Worm (Caenorhabditis elegans) whole organism, late embryonic: ENCODE data around the gene F54F11.1.

ENCODE experiments used
- C08G9.2 ChIP-seq: sonication (generic microtip); optimal IDR thresholded peaks from 2 replicates; lab custom pipeline; 2016; ENCODE audit warnings: mild to moderate bottlenecking, missing genetic modification characterization, moderate library complexity, missing compliant biosample characterization
- C38D4.7 ChIP-seq: fragments of 200-800 bp; sonication (Bioruptor generic); optimal IDR thresholded peaks from 2 replicates; lab custom pipeline; 2018; ENCODE audit warnings: mild to moderate bottlenecking, missing genetic modification characterization, moderate library complexity, missing compliant biosample characterization
- T23F11.4 ChIP-seq: fragments of 200-800 bp; sonication (Bioruptor generic); optimal IDR thresholded peaks from 2 replicates; lab custom pipeline; 2018; ENCODE audit warnings: mild to moderate bottlenecking, missing genetic modification characterization, missing compliant biosample characterization
- ama-1 ChIP-seq: fragments of 150-350 bp; optimal IDR thresholded peaks from 2 replicates; lab custom pipeline; 2014
- ceh-14 ChIP-seq: sonication (generic microtip); optimal IDR thresholded peaks from 2 replicates; lab custom pipeline; 2016; ENCODE audit warnings: missing genotype, missing genetic modification characterization, missing compliant biosample characterization
- ceh-18 ChIP-seq: sonication (generic microtip); optimal IDR thresholded peaks from 2 replicates; lab custom pipeline; 2016; ENCODE audit warnings: missing genetic modification characterization, missing compliant biosample characterization
- ceh-19 ChIP-seq: fragments of 200-800 bp; sonication (Bioruptor generic); optimal IDR thresholded peaks from 2 replicates; lab custom pipeline; 2018; ENCODE audit warnings: mild to moderate bottlenecking, missing genetic modification characterization, missing compliant biosample characterization
- ceh-22 ChIP-seq: sonication (generic microtip); optimal IDR thresholded peaks from 2 replicates; lab custom pipeline; 2017; ENCODE audit warnings: missing biosample characterization, missing genetic modification characterization
- ceh-24 ChIP-seq: sonication (generic microtip); optimal IDR thresholded peaks from 2 replicates; lab custom pipeline; 2016; ENCODE audit warnings: mild to moderate bottlenecking, missing genetic modification characterization, missing compliant biosample characterization
- ceh-30 ChIP-seq: fragments of 150-350 bp; optimal IDR thresholded peaks from 2 replicates; lab custom pipeline; 2014; ENCODE audit warnings: missing biosample characterization, missing genetic modification characterization
- ceh-31 ChIP-seq: sonication (generic microtip); optimal IDR thresholded peaks from 2 replicates; lab custom pipeline; 2016; ENCODE audit warnings: missing genetic modification characterization, missing compliant biosample characterization
- ceh-34 ChIP-seq: sonication (generic microtip); optimal IDR thresholded peaks from 2 replicates; lab custom pipeline; 2016; ENCODE audit warnings: mild to moderate bottlenecking, missing genetic modification characterization, missing compliant biosample characterization
- ceh-45 ChIP-seq: fragments of 200-800 bp; sonication (Bioruptor generic); IDR thresholded peaks from 2 replicates; pipeline ENCODE4 v1.3.6; 2022; ENCODE audit warnings: missing genetic modification reagents, missing genetic modification characterization, missing compliant biosample characterization
- ceh-48 ChIP-seq: sonication (generic microtip); optimal IDR thresholded peaks from 2 replicates; lab custom pipeline; 2016; ENCODE audit warnings: missing genetic modification characterization, inconsistent platforms, missing compliant biosample characterization
- dmd-4 ChIP-seq: sonication (generic microtip); optimal IDR thresholded peaks from 2 replicates; lab custom pipeline; 2016; ENCODE audit warnings: borderline replicate concordance, missing genetic modification characterization, missing compliant biosample characterization
- dve-1 ChIP-seq: sonication (generic microtip); optimal IDR thresholded peaks from 2 replicates; lab custom pipeline; 2017; ENCODE audit warnings: antibody characterized with exemption, mild to moderate bottlenecking, missing genetic modification characterization, missing compliant biosample characterization
- elt-2 ChIP-seq: sonication (generic microtip); optimal IDR thresholded peaks from 2 replicates; lab custom pipeline; 2016; ENCODE audit warnings: missing genetic modification reagents, missing genetic modification characterization, missing compliant biosample characterization
- eyg-1 ChIP-seq: sonication (generic microtip); optimal IDR thresholded peaks from 2 replicates; lab custom pipeline; 2016; ENCODE audit warnings: missing genotype, missing genetic modification characterization, missing compliant biosample characterization
- fax-1 ChIP-seq: sonication (generic microtip); optimal IDR thresholded peaks from 2 replicates; lab custom pipeline; 2016; ENCODE audit warnings: missing genotype, missing genetic modification characterization, missing compliant biosample characterization
- hlh-13 ChIP-seq: fragments of 200-800 bp; sonication (Bioruptor generic); optimal IDR thresholded peaks from 2 replicates; lab custom pipeline; 2018; ENCODE audit warnings: mild to moderate bottlenecking, missing genetic modification characterization, missing compliant biosample characterization
- hlh-30 ChIP-seq: sonication (generic microtip); optimal IDR thresholded peaks from 2 replicates; lab custom pipeline; 2017; ENCODE audit warnings: antibody characterized with exemption, missing genetic modification characterization, missing compliant biosample characterization; ENCODE audit not compliant: insufficient read depth
- hlh-6 ChIP-seq: sonication (generic microtip); optimal IDR thresholded peaks from 2 replicates; lab custom pipeline; 2016; ENCODE audit warnings: missing genotype, missing genetic modification characterization, missing compliant biosample characterization
- madf-2 ChIP-seq: sonication (generic microtip); optimal IDR thresholded peaks from 2 replicates; lab custom pipeline; 2017; ENCODE audit warnings: missing genetic modification characterization, missing compliant biosample characterization
- nfya-1 ChIP-seq: sonication (generic microtip); optimal IDR thresholded peaks from 2 replicates; lab custom pipeline; 2017; ENCODE audit warnings: missing genetic modification characterization, mild to moderate bottlenecking, missing compliant biosample characterization, antibody characterized with exemption, moderate library complexity
- nhr-11 ChIP-seq: fragments of 150-350 bp; optimal IDR thresholded peaks from 2 replicates; lab custom pipeline; 2014; ENCODE audit warnings: missing biosample characterization, missing genetic modification characterization
- nhr-232 ChIP-seq: sonication (generic microtip); optimal IDR thresholded peaks from 2 replicates; lab custom pipeline; 2016; ENCODE audit warnings: missing genetic modification characterization, missing compliant biosample characterization
- npax-4 ChIP-seq: sonication (generic microtip); optimal IDR thresholded peaks from 2 replicates; lab custom pipeline; 2016; ENCODE audit warnings: missing genetic modification characterization, missing compliant biosample characterization
- odd-2 ChIP-seq: sonication (generic microtip); optimal IDR thresholded peaks from 2 replicates; lab custom pipeline; 2017; ENCODE audit warnings: antibody characterized with exemption, mild to moderate bottlenecking, missing genetic modification characterization, missing compliant biosample characterization
- pag-3 ChIP-seq: sonication (generic microtip); optimal IDR thresholded peaks from 2 replicates; lab custom pipeline; 2016; ENCODE audit warnings: missing compliant biosample characterization, missing genetic modification characterization, borderline replicate concordance
- pat-9 ChIP-seq: fragments of 200-800 bp; sonication (Bioruptor generic); optimal IDR thresholded peaks from 2 replicates; lab custom pipeline; 2018; ENCODE audit warnings: mild to moderate bottlenecking, missing genetic modification characterization, moderate library complexity, missing compliant biosample characterization
- pax-1 ChIP-seq: fragments of 150-350 bp; optimal IDR thresholded peaks from 2 replicates; lab custom pipeline; 2014; ENCODE audit warnings: missing biosample characterization, missing genetic modification characterization
- pha-2 ChIP-seq: sonication (generic microtip); optimal IDR thresholded peaks from 2 replicates; lab custom pipeline; 2017; ENCODE audit warnings: mild to moderate bottlenecking, missing genetic modification characterization, missing compliant biosample characterization
- ref-2 ChIP-seq: sonication (generic microtip); optimal IDR thresholded peaks from 2 replicates; lab custom pipeline; 2016; ENCODE audit warnings: missing genetic modification characterization, missing compliant biosample characterization
- rnt-1 ChIP-seq: sonication (generic microtip); optimal IDR thresholded peaks from 2 replicates; lab custom pipeline; 2016; ENCODE audit warnings: missing genetic modification characterization, missing compliant biosample characterization
- sdc-2 ChIP-seq: sonication (generic microtip); optimal IDR thresholded peaks from 2 replicates; lab custom pipeline; 2016; ENCODE audit warnings: missing genotype, missing genetic modification characterization, missing compliant biosample characterization
- sox-4 ChIP-seq: sonication (generic microtip); optimal IDR thresholded peaks from 2 replicates; lab custom pipeline; 2017; ENCODE audit warnings: mild to moderate bottlenecking, missing genetic modification characterization, inconsistent platforms, missing compliant biosample characterization
- tbx-2 ChIP-seq: sonication (generic microtip); optimal IDR thresholded peaks from 2 replicates; lab custom pipeline; 2016; ENCODE audit warnings: missing genetic modification characterization, missing compliant biosample characterization
- tbx-7 ChIP-seq: sonication (generic microtip); optimal IDR thresholded peaks from 2 replicates; lab custom pipeline; 2016; ENCODE audit warnings: missing genotype, missing genetic modification characterization, missing compliant biosample characterization
- ttx-3 ChIP-seq: sonication (generic microtip); optimal IDR thresholded peaks from 2 replicates; lab custom pipeline; 2016; ENCODE audit warnings: missing genetic modification reagents, missing genetic modification characterization, missing compliant biosample characterization
- unc-3 ChIP-seq, 2 experiments: fragments of 200-800 bp in 1 of 2; sonication (Bioruptor generic) in 1 of 2; sonication (generic microtip) in 1 of 2; conservative IDR thresholded peaks in 1 of 2; optimal IDR thresholded peaks in 1 of 2; 2 replicates each; pipeline versions ENCODE4 v1.3.6 to Lab custom; 2016 to 2022; ENCODE audit warnings: missing compliant biosample characterization in 2 of 2, missing genetic modification characterization in 2 of 2, missing genetic modification reagents in 1 of 2
- unc-42 ChIP-seq: sonication (generic microtip); optimal IDR thresholded peaks from 2 replicates; lab custom pipeline; 2016; ENCODE audit warnings: missing genotype, missing genetic modification characterization, missing compliant biosample characterization
- unc-55 ChIP-seq: sonication (generic microtip); optimal IDR thresholded peaks from 2 replicates; lab custom pipeline; 2017; ENCODE audit warnings: missing biosample characterization, missing genetic modification reagents, missing genetic modification characterization
- ztf-16 ChIP-seq: sonication (generic microtip); optimal IDR thresholded peaks from 2 replicates; lab custom pipeline; 2017; ENCODE audit warnings: missing genetic modification characterization, missing compliant biosample characterization

The F54F11.1 gene

ce11 chrII:13503653-13504052 lies at the start of gene F54F11.1:
TSS of gene F54F11.1 (plus strand) at chrII:13503953.
- TF ChIP-seq nhr-232 (tag; lab: Kevin White, UChicago) (no peak), ztf-16 (no peak), ceh-30 (no peak), elt-2 (no peak), hlh-30 (tag; lab: Kevin White, UChicago) (no peak), ama-1 (no peak), pha-2 (tag; lab: Kevin White, UChicago) (no peak), ref-2 (tag; lab: Kevin White, UChicago) (no peak)

- TF ChIP-seq ceh-48 (tag; lab: Kevin White, UChicago), result peak; percentile 26
- TF ChIP-seq T23F11.4, result no peak
- TF ChIP-seq eyg-1, result no peak
- TF ChIP-seq odd-2 (tag; lab: Kevin White, UChicago), result no peak
Observed at ce11 chrII:13454839-13455238, 48.9 kb upstream of the F54F11.1 start.

- TF ChIP-seq tbx-2 (tag; lab: Kevin White, UChicago) (peak; percentile 50), hlh-30 (tag; lab: Kevin White, UChicago) (no peak), ref-2 (tag; lab: Kevin White, UChicago) (peak; percentile 72), ceh-18 (peak; percentile 54), rnt-1 (peak; percentile 45), ceh-14 (tag; lab: Kevin White, UChicago) (no peak), ama-1 (no peak), hlh-6 (tag; lab: Kevin White, UChicago) (peak; percentile 34), ceh-31 (peak; percentile 24), unc-42 (tag; lab: Kevin White, UChicago) (peak; percentile 5), unc-3 (GFP tag; conservative IDR thresholded peaks at IDR 0.05; lab: Robert Waterston, UW) (no peak), unc-3 (tag; optimal IDR thresholded peaks at IDR 0.05; lab: Kevin White, UChicago) (no peak), ceh-45 (GFP tag; lab: Robert Waterston, UW) (no peak), ceh-34 (tag; lab: Kevin White, UChicago) (peak; percentile 54), unc-55 (GFP tag; lab: Kevin White, UChicago) (peak; percentile 4), nfya-1 (tag; lab: Kevin White, UChicago) (peak; percentile 64)
Observed at ce11 chrII:13456622-13457021, 47.1 kb upstream of the F54F11.1 start.

ce11 chrII:13460592-13461395 lies 43.0 kb upstream of the F54F11.1 start, which contains the start of gene pqn-27:
TSS of gene pqn-27 (minus strand) at chrII:13460642.
- TF ChIP-seq npax-4 (tag; lab: Kevin White, UChicago), result no peak
- TF ChIP-seq unc-42 (tag; lab: Kevin White, UChicago), result peak; percentile 30
- no peak for TF ChIP-seq ceh-19 (GFP tag; lab: Kevin White, UChicago)
- TF ChIP-seq tbx-7 (tag; lab: Kevin White, UChicago), result no peak
- TF ChIP-seq odd-2 (tag; lab: Kevin White, UChicago), result no peak
- TF ChIP-seq eyg-1, result no peak
- TF ChIP-seq dmd-4 (tag; lab: Kevin White, UChicago), result no peak
- peak; percentile 37 for TF ChIP-seq nfya-1 (tag; lab: Kevin White, UChicago)
- TF ChIP-seq sox-4 (tag; lab: Kevin White, UChicago), result no peak
- no peak for TF ChIP-seq tbx-2 (tag; lab: Kevin White, UChicago)
- peak; percentile 47 for TF ChIP-seq pax-1 (tag; lab: Kevin White, UChicago)
- TF ChIP-seq dve-1, result peak; percentile 18
- no peak for TF ChIP-seq sdc-2 (tag; lab: Kevin White, UChicago)
- peak; percentile 19 for TF ChIP-seq ceh-30
- TF ChIP-seq ttx-3, result no peak
- no peak for TF ChIP-seq ceh-24
- TF ChIP-seq pag-3 (tag; lab: Kevin White, UChicago), result no peak
- no peak for TF ChIP-seq nhr-232 (tag; lab: Kevin White, UChicago)
- no peak for TF ChIP-seq hlh-13 (GFP tag; lab: Kevin White, UChicago)
- no peak for TF ChIP-seq madf-2 (tag; lab: Kevin White, UChicago)
- peak; percentile 84 for TF ChIP-seq ama-1
- TF ChIP-seq pat-9, result no peak
- TF ChIP-seq hlh-6 (tag; lab: Kevin White, UChicago), result no peak
- TF ChIP-seq fax-1, result no peak
- TF ChIP-seq ceh-18, result no peak
- TF ChIP-seq ztf-16, result no peak
- TF ChIP-seq nhr-11 (tag; lab: Kevin White, UChicago), result no peak
- no peak for TF ChIP-seq C38D4.7
- TF ChIP-seq C08G9.2 (tag; lab: Kevin White, UChicago), result no peak
- TF ChIP-seq ceh-22 (tag; lab: Kevin White, UChicago), result no peak
- no peak for TF ChIP-seq ceh-14 (tag; lab: Kevin White, UChicago)
